Worm (Caenorhabditis elegans): ENCODE results near the gene Y54G2A.36.

DNA sequence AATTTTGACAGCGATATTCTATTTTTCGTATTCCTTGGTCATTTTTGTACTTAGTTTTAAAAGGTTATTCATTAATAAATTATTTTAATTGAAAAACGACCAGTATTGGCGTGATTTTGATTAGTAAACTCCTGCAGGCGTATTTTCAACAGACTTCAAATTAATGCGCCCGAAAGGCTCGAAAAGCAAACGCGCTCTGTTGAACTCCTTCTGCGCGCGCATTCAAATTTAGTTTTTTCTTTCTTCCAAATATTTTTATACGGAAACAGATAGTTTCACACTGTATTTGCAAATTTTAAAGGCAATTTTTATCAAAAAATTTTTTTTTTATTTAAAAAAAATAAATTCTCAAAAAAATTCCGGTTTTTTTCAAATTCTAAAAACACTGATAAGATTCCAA lies 18.5 kb downstream of the Y54G2A.36 start:
- no peak for TF ChIP-seq nhr-237 (tag; optimal IDR thresholded peaks at IDR 0.05)
- no peak for TF ChIP-seq elt-3 (tag; optimal IDR thresholded peaks at IDR 0.05)
- no peak for TF ChIP-seq sptf-1 (tag; optimal IDR thresholded peaks at IDR 0.05)
- no peak for TF ChIP-seq unc-39 (tag; optimal IDR thresholded peaks at IDR 0.05)
- TF ChIP-seq nhr-28 (tag; optimal IDR thresholded peaks at IDR 0.05), result no peak
- no peak for TF ChIP-seq unc-62 (GFP tag; optimal IDR thresholded peaks at IDR 0.05)

Measured in whole organism, mixed stage, embryonic.